Fruit fly (Drosophila melanogaster) whole organism, embryonic: ENCODE data around the gene Paris.
A peak's percentile ranks its signal among the peaks of the same experiment; 100 is the strongest.

Experiments used
- Asciz ChIP-seq: fragments of 200-800 bp; sonication (Bioruptor generic); optimal IDR thresholded peaks from 2 replicates; lab custom pipeline; 2017; ENCODE audit warnings: missing biosample characterization, mild to moderate bottlenecking, missing genetic modification characterization, missing genetic modification reagents
- CG10321 ChIP-seq: fragments of 200-800 bp; sonication (Bioruptor generic); IDR thresholded peaks from 2 replicates; pipeline ENCODE4 v1.3.6; 2022; ENCODE audit warnings: missing biosample characterization, missing genetic modification characterization
- CG10959 ChIP-seq: fragments of 200-800 bp; sonication (Bioruptor generic); IDR thresholded peaks from 2 replicates; pipeline ENCODE4 v1.3.6; 2022; ENCODE audit warnings: missing biosample characterization, missing genetic modification characterization
- CG12236 ChIP-seq: fragments of 200-800 bp; sonication (Bioruptor generic); optimal IDR thresholded peaks from 2 replicates; lab custom pipeline; 2016; ENCODE audit warnings: missing biosample characterization, missing genetic modification characterization
- CG1233 ChIP-seq: fragments of 200-800 bp; sonication (Bioruptor generic); optimal IDR thresholded peaks from 4 replicates; lab custom pipeline; 2018; ENCODE audit warnings: missing biosample characterization, mild to moderate bottlenecking, missing genetic modification characterization
- CG13287 ChIP-seq: fragments of 200-800 bp; sonication (Bioruptor generic); IDR thresholded peaks from 2 replicates; pipeline ENCODE4 v1.3.6; 2022; ENCODE audit warnings: missing biosample characterization, missing genetic modification characterization; ENCODE audit not compliant: partially characterized antibody
- CG14014 ChIP-seq: fragments of 200-800 bp; sonication (Bioruptor generic); IDR thresholded peaks from 2 replicates; pipeline ENCODE4 v1.3.6; 2022; ENCODE audit warnings: missing biosample characterization, missing genetic modification characterization
- CG1529 ChIP-seq: fragments of 200-800 bp; sonication (Bioruptor generic); optimal IDR thresholded peaks from 3 replicates; lab custom pipeline; 2018; ENCODE audit warnings: missing biosample characterization, missing genetic modification characterization
- CG15601 ChIP-seq: fragments of 200-800 bp; sonication (Bioruptor generic); optimal IDR thresholded peaks from 3 replicates; lab custom pipeline; 2019; ENCODE audit warnings: missing biosample characterization, mild to moderate bottlenecking, missing genetic modification characterization, moderate library complexity
- CG1602 ChIP-seq: fragments of 200-800 bp; sonication (Bioruptor generic); optimal IDR thresholded peaks from 3 replicates; lab custom pipeline; 2016; ENCODE audit warnings: missing biosample characterization, missing genetic modification characterization
- CG16779 ChIP-seq: fragments of 200-800 bp; sonication (Bioruptor generic); IDR thresholded peaks from 2 replicates; pipeline ENCODE4 v1.3.6; 2022; ENCODE audit warnings: missing biosample characterization, missing genetic modification characterization
- CG17568 ChIP-seq: fragments of 200-800 bp; sonication (Bioruptor generic); optimal IDR thresholded peaks from 2 replicates; lab custom pipeline; 2018; ENCODE audit warnings: missing biosample characterization, mild to moderate bottlenecking, missing genetic modification characterization, moderate library complexity
- CG17829 ChIP-seq: fragments of 200-800 bp; optimal IDR thresholded peaks from 2 replicates; lab custom pipeline; 2019; ENCODE audit warnings: missing biosample characterization, mild to moderate bottlenecking, missing genetic modification characterization, moderate library complexity
- CG18262 ChIP-seq: fragments of 200-800 bp; optimal IDR thresholded peaks from 3 replicates; lab custom pipeline; 2019; ENCODE audit warnings: missing biosample characterization, mild to moderate bottlenecking, missing genetic modification characterization, moderate library complexity
- CG18599 ChIP-seq: fragments of 200-800 bp; sonication (Bioruptor generic); optimal IDR thresholded peaks from 3 replicates; lab custom pipeline; 2017; ENCODE audit warnings: missing biosample characterization, missing genetic modification characterization, mild to moderate bottlenecking, moderate library complexity, missing genetic modification reagents
- CG34422 ChIP-seq: fragments of 200-800 bp; sonication (Bioruptor generic); IDR thresholded peaks from 3 replicates; pipeline ENCODE4 v1.3.6; 2022; ENCODE audit warnings: missing biosample characterization, missing genetic modification characterization
- CG6689 ChIP-seq: fragments of 200-800 bp; sonication (Bioruptor generic); IDR thresholded peaks from 2 replicates; pipeline ENCODE4 v1.3.6; 2022; ENCODE audit warnings: missing biosample characterization, missing genetic modification characterization
- CG7839 ChIP-seq: fragments of 200-800 bp; sonication (Bioruptor generic); optimal IDR thresholded peaks from 3 replicates; lab custom pipeline; 2018; ENCODE audit warnings: missing biosample characterization, mild to moderate bottlenecking, missing genetic modification characterization, moderate library complexity
- CTCF ChIP-seq: fragments of 200-800 bp; sonication (Bioruptor generic); optimal IDR thresholded peaks from 2 replicates; lab custom pipeline; 2017; ENCODE audit warnings: missing biosample characterization, mild to moderate bottlenecking, missing genetic modification characterization, moderate library complexity
- Camta ChIP-seq: fragments of 200-800 bp; sonication (Bioruptor generic); optimal IDR thresholded peaks from 2 replicates; lab custom pipeline; 2016; ENCODE audit warnings: missing biosample characterization, missing genetic modification characterization
- CkIIα-i1 ChIP-seq: fragments of 200-800 bp; sonication (Bioruptor generic); IDR thresholded peaks from 2 replicates; pipeline ENCODE4 v1.3.6; 2022; ENCODE audit warnings: missing biosample characterization, missing genetic modification characterization
- E2f1 ChIP-seq: fragments of 200-800 bp; sonication (Bioruptor generic); IDR thresholded peaks from 2 replicates; pipeline ENCODE4 v1.3.6; 2022; ENCODE audit warnings: missing biosample characterization, missing genetic modification characterization
- ERR ChIP-seq: fragments of 200-800 bp; sonication (Bioruptor generic); optimal IDR thresholded peaks from 2 replicates; lab custom pipeline; 2016; ENCODE audit warnings: missing biosample characterization, missing genetic modification characterization
- Fer1 ChIP-seq: fragments of 200-800 bp; sonication (Bioruptor generic); optimal IDR thresholded peaks from 2 replicates; lab custom pipeline; 2017; ENCODE audit warnings: missing biosample characterization, mild to moderate bottlenecking, missing genetic modification characterization
- Lhr ChIP-seq: fragments of 200-800 bp; sonication (Bioruptor generic); optimal IDR thresholded peaks from 3 replicates; lab custom pipeline; 2017; ENCODE audit warnings: mild to moderate bottlenecking, missing biosample characterization, missing genetic modification reagents, missing genetic modification characterization
- MBD-R2 ChIP-seq: fragments of 200-800 bp; sonication (Bioruptor generic); IDR thresholded peaks from 2 replicates; pipeline ENCODE4 v1.3.6; 2022; ENCODE audit warnings: missing biosample characterization, missing genetic modification characterization
- Taf1 ChIP-seq: fragments of 200-800 bp; sonication (Bioruptor generic); IDR thresholded peaks from 2 replicates; pipeline ENCODE4 v1.3.6; 2022; ENCODE audit warnings: missing biosample characterization, missing genetic modification characterization
- YL-1 ChIP-seq: fragments of 200-800 bp; sonication (Bioruptor generic); optimal IDR thresholded peaks from 3 replicates; lab custom pipeline; 2017; ENCODE audit warnings: missing biosample characterization, mild to moderate bottlenecking, missing genetic modification characterization
- ase ChIP-seq: fragments of 200-800 bp; sonication (Bioruptor generic); IDR thresholded peaks from 3 replicates; pipeline ENCODE4 v1.3.6; 2022; ENCODE audit warnings: missing biosample characterization, missing genetic modification characterization
- cad ChIP-seq: fragments of >200 bp; optimal IDR thresholded peaks from 2 replicates; lab custom pipeline; 2017; ENCODE audit warnings: missing biosample characterization, missing genetic modification characterization
- cas ChIP-seq: fragments of 200-800 bp; sonication (Bioruptor generic); IDR thresholded peaks from 2 replicates; pipeline ENCODE4 v1.3.6; 2022; ENCODE audit warnings: missing biosample characterization, missing genetic modification characterization
- caup ChIP-seq: fragments of 200-800 bp; sonication (Bioruptor generic); optimal IDR thresholded peaks from 3 replicates; lab custom pipeline; 2017; ENCODE audit warnings: missing biosample characterization, mild to moderate bottlenecking, missing genetic modification characterization, moderate library complexity; ENCODE audit not compliant: severe bottlenecking
- crc ChIP-seq: fragments of 200-800 bp; sonication (Bioruptor generic); optimal IDR thresholded peaks from 2 replicates; lab custom pipeline; 2016; ENCODE audit warnings: missing biosample characterization, missing genetic modification characterization
- crp ChIP-seq, 2 experiments: fragments of 200-800 bp; sonication (Bioruptor generic); optimal IDR thresholded peaks; 2 replicates in 1 of 2; 3 replicates in 1 of 2; lab custom pipeline; 2017; ENCODE audit warnings: missing biosample characterization in 2 of 2, missing genetic modification characterization in 2 of 2, mild to moderate bottlenecking in 1 of 2, moderate library complexity in 1 of 2
- fd96Cb ChIP-seq: fragments of 200-800 bp; sonication (Bioruptor generic); optimal IDR thresholded peaks from 2 replicates; lab custom pipeline; 2018; ENCODE audit warnings: missing biosample characterization, mild to moderate bottlenecking, missing genetic modification characterization, moderate library complexity
- fu2 ChIP-seq: fragments of 200-800 bp; sonication (Bioruptor generic); optimal IDR thresholded peaks from 2 replicates; lab custom pipeline; 2016; ENCODE audit warnings: missing biosample characterization, missing genetic modification characterization
- hkb ChIP-seq, 2 experiments: fragments of 200-800 bp in 1 of 2; fragments of >200 bp in 1 of 2; sonication (Bioruptor generic) in 1 of 2; IDR thresholded peaks in 1 of 2; optimal IDR thresholded peaks in 1 of 2; 2 replicates each; pipeline versions ENCODE4 v1.3.6 to Lab custom; 2017 to 2022; ENCODE audit warnings: missing biosample characterization in 1 of 2, missing genetic modification characterization in 1 of 2
- jing ChIP-seq: fragments of 200-800 bp; sonication (Bioruptor generic); optimal IDR thresholded peaks from 2 replicates; lab custom pipeline; 2018; ENCODE audit warnings: missing biosample characterization, mild to moderate bottlenecking, missing genetic modification characterization
- kah ChIP-seq: fragments of 200-800 bp; sonication (Bioruptor generic); optimal IDR thresholded peaks from 2 replicates; lab custom pipeline; 2018; ENCODE audit warnings: missing biosample characterization, mild to moderate bottlenecking, missing genetic modification characterization
- org-1 ChIP-seq: fragments of 200-800 bp; sonication (Bioruptor generic); optimal IDR thresholded peaks from 2 replicates; lab custom pipeline; 2017; ENCODE audit warnings: missing biosample characterization, missing genetic modification characterization
- psq ChIP-seq: fragments of 200-800 bp; sonication (Bioruptor generic); optimal IDR thresholded peaks from 2 replicates; lab custom pipeline; 2017; ENCODE audit warnings: missing biosample characterization, missing genetic modification characterization
- pum ChIP-seq: fragments of 200-800 bp; sonication (Bioruptor generic); optimal IDR thresholded peaks from 2 replicates; lab custom pipeline; 2016; ENCODE audit warnings: missing biosample characterization, missing genetic modification characterization
- run ChIP-seq: fragments of 200-800 bp; sonication (Bioruptor generic); optimal IDR thresholded peaks from 3 replicates; lab custom pipeline; 2018; ENCODE audit warnings: missing biosample characterization, mild to moderate bottlenecking, missing genetic modification characterization
- sens ChIP-seq: fragments of 200-800 bp; sonication (Bioruptor generic); peaks from one replicate; lab custom pipeline; 2016; ENCODE audit warnings: missing biosample characterization, missing genetic modification characterization
- seq ChIP-seq: fragments of 200-800 bp; sonication (Bioruptor generic); IDR thresholded peaks from 2 replicates; pipeline ENCODE4 v1.3.6; 2022; ENCODE audit warnings: missing biosample characterization, missing genetic modification characterization
- sima ChIP-seq: fragments of 200-800 bp; sonication (Bioruptor generic); optimal IDR thresholded peaks from 2 replicates; lab custom pipeline; 2016; ENCODE audit warnings: missing biosample characterization, missing genetic modification characterization
- slp2 ChIP-seq: fragments of 200-800 bp; sonication (Bioruptor generic); optimal IDR thresholded peaks from 2 replicates; lab custom pipeline; 2016; ENCODE audit warnings: missing biosample characterization, missing genetic modification characterization
- so ChIP-seq: fragments of 200-800 bp; sonication (Bioruptor generic); IDR thresholded peaks from 3 replicates; pipeline ENCODE4 v1.3.6; 2022; ENCODE audit warnings: missing biosample characterization, missing genetic modification characterization
- tin ChIP-seq: fragments of 200-800 bp; sonication (Bioruptor generic); optimal IDR thresholded peaks from 3 replicates; lab custom pipeline; 2016; ENCODE audit warnings: missing biosample characterization, missing genetic modification characterization
- toy ChIP-seq: fragments of 200-800 bp; sonication (Bioruptor generic); IDR thresholded peaks from 2 replicates; pipeline ENCODE4 v1.3.6; 2022; ENCODE audit warnings: missing biosample characterization, missing genetic modification characterization
- tup ChIP-seq: fragments of 200-800 bp; sonication (Bioruptor generic); optimal IDR thresholded peaks from 2 replicates; lab custom pipeline; 2016; ENCODE audit warnings: missing biosample characterization, mild to moderate bottlenecking, missing genetic modification characterization, moderate library complexity
- twi ChIP-seq: fragments of 200-800 bp; optimal IDR thresholded peaks from 2 replicates; lab custom pipeline; 2019; ENCODE audit warnings: missing biosample characterization, mild to moderate bottlenecking, missing genetic modification characterization, moderate library complexity
- wor ChIP-seq: fragments of 200-800 bp; sonication (Bioruptor generic); IDR thresholded peaks from 2 replicates; pipeline ENCODE4 v1.3.6; 2022; ENCODE audit warnings: missing biosample characterization, missing genetic modification characterization

Gene Paris

dm6 chr2L:4459543-4459942, 3.9 kb upstream of the Paris start, which contains the start of the genes mRpL27 and CG15435 (continued):
- no peak for TF ChIP-seq CG14014 (GFP tag; lab: Robert Waterston, UW)
- TF ChIP-seq CG17829 (tag; lab: Kevin White, UChicago), result peak; percentile 59
- TF ChIP-seq Taf1 (GFP tag; lab: Robert Waterston, UW), result no peak
- TF ChIP-seq CG18599 (GFP tag; lab: Kevin White, UChicago), result no peak
- TF ChIP-seq pum (GFP tag; lab: Kevin White, UChicago), result no peak
- no peak for TF ChIP-seq tin (GFP tag; lab: Kevin White, UChicago)
- TF ChIP-seq Asciz (GFP tag; lab: Kevin White, UChicago), result no peak
- no peak for TF ChIP-seq CG34422 (GFP tag; lab: Robert Waterston, UW)
- TF ChIP-seq fd96Cb (tag; lab: Kevin White, UChicago), result no peak
- peak; percentile 53 for TF ChIP-seq Fer1 (GFP tag; lab: Kevin White, UChicago)
- TF ChIP-seq CG10321 (GFP tag; lab: Robert Waterston, UW), result no peak
- no peak for TF ChIP-seq psq (GFP tag; lab: Kevin White, UChicago)
- TF ChIP-seq CG1529 (GFP tag; lab: Kevin White, UChicago), result no peak
- TF ChIP-seq seq (GFP tag; lab: Robert Waterston, UW), result no peak
- no peak for TF ChIP-seq Lhr (GFP tag; lab: Kevin White, UChicago)
- TF ChIP-seq toy, result no peak
- TF ChIP-seq CG7839 (tag; lab: Kevin White, UChicago), result peak; percentile 49
- TF ChIP-seq CG16779 (GFP tag; lab: Robert Waterston, UW), result no peak
- TF ChIP-seq YL-1 (GFP tag; lab: Kevin White, UChicago), result peak; percentile 75
- TF ChIP-seq jing (GFP tag; lab: Kevin White, UChicago), result no peak
- no peak for TF ChIP-seq CG12236 (GFP tag; lab: Kevin White, UChicago)
- no peak for TF ChIP-seq run (tag; lab: Kevin White, UChicago)
- peak; percentile 48 for TF ChIP-seq kah (GFP tag; lab: Kevin White, UChicago)
- no peak for TF ChIP-seq CG17568 (GFP tag; lab: Kevin White, UChicago)
- TF ChIP-seq slp2 (GFP tag; lab: Kevin White, UChicago), result no peak
- TF ChIP-seq twi (tag; lab: Kevin White, UChicago), result peak; percentile 65
- TF ChIP-seq ase (GFP tag; lab: Robert Waterston, UW), result no peak
- no peak for TF ChIP-seq CkIIα-i1
- no peak for TF ChIP-seq tup
- peak; percentile 25 for TF ChIP-seq CG1233 (GFP tag; lab: Kevin White, UChicago)
- TF ChIP-seq CG10959, result no peak
- peak; percentile 71 for TF ChIP-seq MBD-R2 (GFP tag; lab: Robert Waterston, UW)
- no peak for TF ChIP-seq CG6689 (GFP tag; lab: Robert Waterston, UW)
- TF ChIP-seq hkb (optimal IDR thresholded peaks at IDR 0.05; lab: Kevin White, UChicago), result peak; percentile 98
- no peak for TF ChIP-seq hkb (GFP tag; IDR thresholded peaks at IDR 0.05; lab: Robert Waterston, UW)
- TF ChIP-seq CTCF, result no peak
- TF ChIP-seq org-1 (GFP tag; lab: Kevin White, UChicago), result no peak
- TF ChIP-seq cas (GFP tag; lab: Robert Waterston, UW), result no peak
- TF ChIP-seq CG15601 (tag; lab: Kevin White, UChicago), result peak; percentile 69
- no peak for TF ChIP-seq sima (GFP tag; lab: Kevin White, UChicago)
- TF ChIP-seq CG1602 (GFP tag; lab: Kevin White, UChicago), result no peak
- TF ChIP-seq E2f1 (GFP tag; lab: Robert Waterston, UW), result no peak
- peak; percentile 23; the same call in 1 of the 2 replicates for TF ChIP-seq CG13287
- no peak for TF ChIP-seq fu2 (GFP tag; lab: Kevin White, UChicago)
- peak; percentile 32 for TF ChIP-seq CG18262 (tag; lab: Kevin White, UChicago)
- TF ChIP-seq so (GFP tag; lab: Robert Waterston, UW), result no peak
- TF ChIP-seq Camta (GFP tag; lab: Kevin White, UChicago), result no peak
- peak in 1 of 2 experiments; percentile 70 for TF ChIP-seq crp (GFP tag; optimal IDR thresholded peaks at IDR 0.05; lab: Kevin White, UChicago)
- TF ChIP-seq cad (GFP tag; lab: Kevin White, UChicago), result no peak
- no peak for TF ChIP-seq caup (GFP tag; lab: Kevin White, UChicago)
- TF ChIP-seq wor (GFP tag; lab: Robert Waterston, UW), result no peak
- TF ChIP-seq ERR (GFP tag; lab: Kevin White, UChicago), result no peak
- peak; percentile 67 for TF ChIP-seq sens (GFP tag; lab: Kevin White, UChicago)
- TF ChIP-seq crc (GFP tag; lab: Kevin White, UChicago), result no peak
